Worm (Caenorhabditis elegans) whole organism, early embryonic: ENCODE results near the gene spp-28.

Source experiments
- B0310.2 ChIP-seq: sonication (generic microtip); optimal IDR thresholded peaks from 2 replicates; lab custom pipeline; 2016; ENCODE audit warnings: mild to moderate bottlenecking, missing genetic modification characterization, missing compliant biosample characterization
- aly-1 ChIP-seq: sonication (generic microtip); optimal IDR thresholded peaks from 2 replicates; lab custom pipeline; 2016; ENCODE audit warnings: missing genetic modification characterization, missing compliant biosample characterization
- ama-1 ChIP-seq: fragments of 150-350 bp; optimal IDR thresholded peaks from 2 replicates; lab custom pipeline; 2014
- ceh-13 ChIP-seq: fragments of 200-800 bp; sonication (Bioruptor generic); optimal IDR thresholded peaks from 2 replicates; lab custom pipeline; 2018; ENCODE audit warnings: mild to moderate bottlenecking, missing genetic modification characterization, missing compliant biosample characterization
- ceh-36 ChIP-seq: sonication (generic microtip); optimal IDR thresholded peaks from 2 replicates; lab custom pipeline; 2016; ENCODE audit warnings: missing genetic modification characterization, inconsistent platforms, missing compliant biosample characterization
- ets-7 ChIP-seq: sonication (generic microtip); optimal IDR thresholded peaks from 2 replicates; lab custom pipeline; 2016; ENCODE audit warnings: missing genotype, missing genetic modification characterization, missing compliant biosample characterization
- flt-1 ChIP-seq: fragments of 200-800 bp; sonication (Bioruptor generic); IDR thresholded peaks from 2 replicates; pipeline ENCODE4 v1.3.6; 2022; ENCODE audit warnings: missing genetic modification characterization, missing compliant biosample characterization
- hmbx-1 ChIP-seq: sonication (generic microtip); optimal IDR thresholded peaks from 2 replicates; lab custom pipeline; 2016; ENCODE audit warnings: mild to moderate bottlenecking, missing genetic modification characterization, missing compliant biosample characterization
- hmg-4 ChIP-seq: fragments of 200-800 bp; sonication (Bioruptor generic); optimal IDR thresholded peaks from 2 replicates; lab custom pipeline; 2018; ENCODE audit warnings: mild to moderate bottlenecking, missing genetic modification characterization, missing compliant biosample characterization
- hnd-1 ChIP-seq: sonication (generic microtip); optimal IDR thresholded peaks from 2 replicates; lab custom pipeline; 2016; ENCODE audit warnings: missing genetic modification characterization, missing compliant biosample characterization
- pes-1 ChIP-seq: fragments of 200-800 bp; sonication (Bioruptor generic); IDR thresholded peaks from 2 replicates; pipeline ENCODE4 v1.3.6; 2022; ENCODE audit warnings: missing genetic modification reagents, missing genetic modification characterization, missing compliant biosample characterization
- scrt-1 ChIP-seq: fragments of 200-800 bp; sonication (Bioruptor generic); IDR thresholded peaks from 2 replicates; pipeline ENCODE4 v1.3.6; 2022; ENCODE audit warnings: missing genetic modification characterization, missing compliant biosample characterization
- tbx-37 ChIP-seq: fragments of 200-800 bp; sonication (Bioruptor generic); conservative IDR thresholded peaks from 2 replicates; pipeline ENCODE4 v1.3.6; 2022; ENCODE audit warnings: missing genetic modification reagents, missing genetic modification characterization, missing compliant biosample characterization
- tra-4 ChIP-seq: sonication (generic microtip); optimal IDR thresholded peaks from 2 replicates; lab custom pipeline; 2017; ENCODE audit warnings: missing genetic modification characterization, missing compliant biosample characterization

- TF ChIP-seq aly-1 = no peak
- no peak for TF ChIP-seq tbx-37
- no peak for TF ChIP-seq scrt-1 (GFP tag; lab: Robert Waterston, UW)
- TF ChIP-seq pes-1 (GFP tag; lab: Robert Waterston, UW) = no peak
- no peak for TF ChIP-seq hnd-1 (tag; lab: Kevin White, UChicago)
- no peak for TF ChIP-seq hmg-4 (GFP tag; lab: Kevin White, UChicago)
- TF ChIP-seq flt-1 = no peak
- no peak for TF ChIP-seq ceh-13 (GFP tag; lab: Kevin White, UChicago)
- TF ChIP-seq tra-4 = no peak
- no peak for TF ChIP-seq ama-1 (lab: Kevin White, UChicago)
- TF ChIP-seq B0310.2 (tag; lab: Kevin White, UChicago) = no peak
- no peak for TF ChIP-seq ceh-36 (tag; lab: Kevin White, UChicago)
- no peak for TF ChIP-seq hmbx-1 (tag; lab: Kevin White, UChicago)
- no peak for TF ChIP-seq ets-7
These were observed 14.0 kb downstream of the spp-28 start, which contains the start of the genes hrde-1 and C16C10.13 for ce11 chrIII:4176109-4176596.
